Fruit fly (Drosophila melanogaster) whole organism, wandering third instar larva: ENCODE results near the gene Fadd.

Experiments
- Hr83 ChIP-seq: fragments of 200-300 bp; sonication (Bioruptor generic); optimal IDR thresholded peaks from 2 replicates; lab custom pipeline; 2016; ENCODE audit warnings: missing biosample characterization, mild to moderate bottlenecking, missing genetic modification characterization, moderate library complexity; ENCODE audit not compliant: poor library complexity, severe bottlenecking
- Sp1 ChIP-seq: fragments of 200-800 bp; sonication (Bioruptor generic); optimal IDR thresholded peaks from 3 replicates; lab custom pipeline; 2019; ENCODE audit warnings: missing biosample characterization, mild to moderate bottlenecking, missing genetic modification characterization, moderate library complexity
- psq ChIP-seq: fragments of 200-800 bp; sonication (Bioruptor generic); optimal IDR thresholded peaks from 3 replicates; lab custom pipeline; 2017; ENCODE audit warnings: missing biosample characterization, mild to moderate bottlenecking, missing genetic modification characterization, moderate library complexity

dm6 chr3R:22014397-22014796 lies 19.9 kb upstream of the Fadd start, which contains the start of gene Theg:
- TF ChIP-seq psq (GFP tag; lab: Kevin White, UChicago) (no peak), Hr83 (GFP tag; lab: Kevin White, UChicago) (no peak), Sp1 (GFP tag; lab: Kevin White, UChicago) (no peak)
